Worm (Caenorhabditis elegans): Measurements from ENCODE around the gene F53F4.1.

F53F4.1 gene

ce11 chrV:13571714-13572258, 12.8 kb upstream of the F53F4.1 start, which contains the start of gene C50B8.4:
C50B8.4 (plus strand) TSS chrV:13572012.
- TF ChIP-seq fos-1 (tag; optimal IDR thresholded peaks at IDR 0.05) (peak; percentile 86), alr-1 (tag; optimal IDR thresholded peaks at IDR 0.05) (no peak)

ce11 chrV:13575866-13576265, 8.7 kb upstream of the F53F4.1 start:
- TF ChIP-seq fos-1 (tag; optimal IDR thresholded peaks at IDR 0.05) = no peak
- no peak for TF ChIP-seq sma-3 (GFP tag; optimal IDR thresholded peaks at IDR 0.05)
- no peak for TF ChIP-seq sma-9 (GFP tag; optimal IDR thresholded peaks at IDR 0.05)
- TF ChIP-seq sma-9 (tag; optimal IDR thresholded peaks at IDR 0.05) = no peak
- no peak for TF ChIP-seq aly-2 (tag; optimal IDR thresholded peaks at IDR 0.05)
- no peak for TF ChIP-seq mbf-1 (tag; optimal IDR thresholded peaks at IDR 0.05)
- no peak for TF ChIP-seq gmeb-1 (tag; optimal IDR thresholded peaks at IDR 0.05)
- TF ChIP-seq nhr-237 (tag; optimal IDR thresholded peaks at IDR 0.05) = no peak
- no peak for TF ChIP-seq nhr-129 (tag; optimal IDR thresholded peaks at IDR 0.05)
- TF ChIP-seq skn-1 (tag; optimal IDR thresholded peaks at IDR 0.05) = no peak
- TF ChIP-seq sem-4 (tag; optimal IDR thresholded peaks at IDR 0.05) = no peak
- no peak for TF ChIP-seq C34F6.9 (tag; optimal IDR thresholded peaks at IDR 0.05)
- no peak for TF ChIP-seq nhr-12 (tag; optimal IDR thresholded peaks at IDR 0.05)
- TF ChIP-seq ztf-11 (tag; optimal IDR thresholded peaks at IDR 0.05) = no peak
- TF ChIP-seq elt-3 (tag; optimal IDR thresholded peaks at IDR 0.05) = no peak
- TF ChIP-seq nhr-77 (tag; optimal IDR thresholded peaks at IDR 0.05) = no peak

ce11 chrV:13576828-13577227, 7.8 kb upstream of the F53F4.1 start:
- TF ChIP-seq gmeb-1 (tag; optimal IDR thresholded peaks at IDR 0.05) (peak; percentile 7), snpc-4 (tag; optimal IDR thresholded peaks at IDR 0.05) (no peak), ama-1 (optimal IDR thresholded peaks at IDR 0.05) (no peak), Y55F3AM.14 (GFP tag; optimal IDR thresholded peaks at IDR 0.05) (no peak), nhr-21 (tag; optimal IDR thresholded peaks at IDR 0.05) (no peak), sma-3 (GFP tag; optimal IDR thresholded peaks at IDR 0.05) (no peak), fos-1 (tag; optimal IDR thresholded peaks at IDR 0.05) (peak; percentile 93), blmp-1 (tag; optimal IDR thresholded peaks at IDR 0.05; ENCODE audit: insufficient read depth) (no peak), C34F6.9 (tag; optimal IDR thresholded peaks at IDR 0.05) (no peak), peb-1 (tag; optimal IDR thresholded peaks at IDR 0.05) (no peak), crh-2 (tag; optimal IDR thresholded peaks at IDR 0.05) (no peak), lin-13 (GFP tag; optimal IDR thresholded peaks at IDR 0.05) (no peak), egl-27 (tag; optimal IDR thresholded peaks at IDR 0.05) (no peak), mdl-1 (tag; optimal IDR thresholded peaks at IDR 0.05) (no peak), sma-9 (GFP tag; optimal IDR thresholded peaks at IDR 0.05) (peak; percentile 28), sma-9 (tag; optimal IDR thresholded peaks at IDR 0.05) (no peak), skn-1 (tag; optimal IDR thresholded peaks at IDR 0.05) (no peak), mab-5 (tag; optimal IDR thresholded peaks at IDR 0.05) (no peak), unc-55 (GFP tag; optimal IDR thresholded peaks at IDR 0.05) (no peak)

ce11 chrV:13577463-13577862, 7.1 kb upstream of the F53F4.1 start:
- TF ChIP-seq fos-1 (tag; optimal IDR thresholded peaks at IDR 0.05) = peak; percentile 88
- no peak for TF ChIP-seq ztf-1 (GFP tag; conservative IDR thresholded peaks at IDR 0.05)

ce11 chrV:13578637-13579036, 5.9 kb upstream of the F53F4.1 start, which contains the start of gene C50B8.6:
C50B8.6 (plus strand) TSS chrV:13578972.
- TF ChIP-seq egl-27 (tag; optimal IDR thresholded peaks at IDR 0.05) (no peak), fos-1 (tag; optimal IDR thresholded peaks at IDR 0.05) (peak; percentile 60)

ce11 chrV:13580696-13581095, 3.9 kb upstream of the F53F4.1 start, which contains the start of gene C50B8.5:
C50B8.5 (plus strand) TSS chrV:13580968.
- TF ChIP-seq fos-1 (tag; optimal IDR thresholded peaks at IDR 0.05) (peak; percentile 74), F13H6.1 (tag; optimal IDR thresholded peaks at IDR 0.05) (peak; percentile 15), R02D3.7 (tag; optimal IDR thresholded peaks at IDR 0.05) (no peak)

Data from whole organism, L2 larva.